Worm (Caenorhabditis elegans) whole organism, early embryonic: Measurements from ENCODE around the gene T24C2.3.

ENCODE experiments used
- F13C5.2 ChIP-seq: sonication (generic microtip); optimal IDR thresholded peaks from 2 replicates; lab custom pipeline; 2017; ENCODE audit warnings: mild to moderate bottlenecking, missing genetic modification characterization, inconsistent platforms, missing compliant biosample characterization
- aly-1 ChIP-seq: sonication (generic microtip); optimal IDR thresholded peaks from 2 replicates; lab custom pipeline; 2016; ENCODE audit warnings: missing genetic modification characterization, missing compliant biosample characterization
- ama-1 ChIP-seq: fragments of 150-350 bp; optimal IDR thresholded peaks from 2 replicates; lab custom pipeline; 2014
- ets-7 ChIP-seq: sonication (generic microtip); optimal IDR thresholded peaks from 2 replicates; lab custom pipeline; 2016; ENCODE audit warnings: missing genotype, missing genetic modification characterization, missing compliant biosample characterization
- flt-1 ChIP-seq: fragments of 200-800 bp; sonication (Bioruptor generic); IDR thresholded peaks from 2 replicates; pipeline ENCODE4 v1.3.6; 2022; ENCODE audit warnings: missing genetic modification characterization, missing compliant biosample characterization
- hmg-4 ChIP-seq: fragments of 200-800 bp; sonication (Bioruptor generic); optimal IDR thresholded peaks from 2 replicates; lab custom pipeline; 2018; ENCODE audit warnings: mild to moderate bottlenecking, missing genetic modification characterization, missing compliant biosample characterization
- hnd-1 ChIP-seq: sonication (generic microtip); optimal IDR thresholded peaks from 2 replicates; lab custom pipeline; 2016; ENCODE audit warnings: missing genetic modification characterization, missing compliant biosample characterization
- sea-1 ChIP-seq: fragments of 200-800 bp; sonication (Bioruptor generic); conservative IDR thresholded peaks from 2 replicates; pipeline ENCODE4 v1.3.6; 2022; ENCODE audit warnings: missing genetic modification characterization, missing compliant biosample characterization
- tbx-11 ChIP-seq: fragments of 200-800 bp; sonication (Bioruptor generic); IDR thresholded peaks from 2 replicates; pipeline ENCODE4 v1.3.6; 2022; ENCODE audit warnings: missing genetic modification characterization, missing compliant biosample characterization
- tbx-37 ChIP-seq: fragments of 200-800 bp; sonication (Bioruptor generic); conservative IDR thresholded peaks from 2 replicates; pipeline ENCODE4 v1.3.6; 2022; ENCODE audit warnings: missing genetic modification reagents, missing genetic modification characterization, missing compliant biosample characterization

DNA sequence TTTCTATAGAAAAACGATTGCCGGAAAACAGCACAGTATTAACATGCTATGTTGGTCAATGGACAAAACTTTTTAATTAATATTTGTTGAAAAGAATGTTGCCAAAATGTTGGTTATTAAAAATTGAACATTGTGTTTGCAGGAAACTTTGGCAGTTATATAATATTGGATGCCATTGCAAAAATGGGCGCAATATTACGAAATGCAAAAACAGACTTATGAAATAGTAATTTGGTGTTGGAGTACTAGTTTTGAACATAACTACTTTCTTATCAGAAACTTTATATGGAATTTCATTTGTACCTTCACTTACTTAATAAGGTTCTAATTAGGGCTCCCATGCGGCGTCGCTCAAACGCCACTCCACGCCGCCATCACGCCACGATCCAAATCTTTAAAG is 33.0 kb upstream of the T24C2.3 start:
- no peak for TF ChIP-seq sea-1
- no peak for TF ChIP-seq hnd-1
- TF ChIP-seq flt-1, result no peak
- no peak for TF ChIP-seq aly-1
- TF ChIP-seq hmg-4 (GFP tag; lab: Kevin White, UChicago), result no peak
- no peak for TF ChIP-seq ama-1 (lab: Kevin White, UChicago)
- no peak for TF ChIP-seq F13C5.2 (tag; lab: Kevin White, UChicago)
- no peak for TF ChIP-seq ets-7 (tag; lab: Kevin White, UChicago)
- no peak for TF ChIP-seq tbx-37 (GFP tag; lab: Robert Waterston, UW)
- no peak for TF ChIP-seq tbx-11 (GFP tag; lab: Robert Waterston, UW)
